Worm (Caenorhabditis elegans) whole organism, early embryonic: Measurements from ENCODE around the gene dna-2.
A peak's percentile ranks its signal among the peaks of the same experiment; 100 is the strongest.

Experiments
- B0310.2 ChIP-seq: sonication (generic microtip); optimal IDR thresholded peaks from 2 replicates; lab custom pipeline; 2016; ENCODE audit warnings: mild to moderate bottlenecking, missing genetic modification characterization, missing compliant biosample characterization
- F13C5.2 ChIP-seq: sonication (generic microtip); optimal IDR thresholded peaks from 2 replicates; lab custom pipeline; 2017; ENCODE audit warnings: mild to moderate bottlenecking, missing genetic modification characterization, inconsistent platforms, missing compliant biosample characterization
- aly-1 ChIP-seq: sonication (generic microtip); optimal IDR thresholded peaks from 2 replicates; lab custom pipeline; 2016; ENCODE audit warnings: missing genetic modification characterization, missing compliant biosample characterization
- ama-1 ChIP-seq: fragments of 150-350 bp; optimal IDR thresholded peaks from 2 replicates; lab custom pipeline; 2014
- ceh-13 ChIP-seq: fragments of 200-800 bp; sonication (Bioruptor generic); optimal IDR thresholded peaks from 2 replicates; lab custom pipeline; 2018; ENCODE audit warnings: mild to moderate bottlenecking, missing genetic modification characterization, missing compliant biosample characterization
- ceh-36 ChIP-seq: sonication (generic microtip); optimal IDR thresholded peaks from 2 replicates; lab custom pipeline; 2016; ENCODE audit warnings: missing genetic modification characterization, inconsistent platforms, missing compliant biosample characterization
- ets-7 ChIP-seq: sonication (generic microtip); optimal IDR thresholded peaks from 2 replicates; lab custom pipeline; 2016; ENCODE audit warnings: missing genotype, missing genetic modification characterization, missing compliant biosample characterization
- flt-1 ChIP-seq: fragments of 200-800 bp; sonication (Bioruptor generic); IDR thresholded peaks from 2 replicates; pipeline ENCODE4 v1.3.6; 2022; ENCODE audit warnings: missing genetic modification characterization, missing compliant biosample characterization
- hmbx-1 ChIP-seq: sonication (generic microtip); optimal IDR thresholded peaks from 2 replicates; lab custom pipeline; 2016; ENCODE audit warnings: mild to moderate bottlenecking, missing genetic modification characterization, missing compliant biosample characterization
- hmg-4 ChIP-seq: fragments of 200-800 bp; sonication (Bioruptor generic); optimal IDR thresholded peaks from 2 replicates; lab custom pipeline; 2018; ENCODE audit warnings: mild to moderate bottlenecking, missing genetic modification characterization, missing compliant biosample characterization
- hnd-1 ChIP-seq: sonication (generic microtip); optimal IDR thresholded peaks from 2 replicates; lab custom pipeline; 2016; ENCODE audit warnings: missing genetic modification characterization, missing compliant biosample characterization
- pes-1 ChIP-seq: fragments of 200-800 bp; sonication (Bioruptor generic); IDR thresholded peaks from 2 replicates; pipeline ENCODE4 v1.3.6; 2022; ENCODE audit warnings: missing genetic modification reagents, missing genetic modification characterization, missing compliant biosample characterization
- scrt-1 ChIP-seq: fragments of 200-800 bp; sonication (Bioruptor generic); IDR thresholded peaks from 2 replicates; pipeline ENCODE4 v1.3.6; 2022; ENCODE audit warnings: missing genetic modification characterization, missing compliant biosample characterization
- sea-1 ChIP-seq: fragments of 200-800 bp; sonication (Bioruptor generic); conservative IDR thresholded peaks from 2 replicates; pipeline ENCODE4 v1.3.6; 2022; ENCODE audit warnings: missing genetic modification characterization, missing compliant biosample characterization
- tbx-11 ChIP-seq: fragments of 200-800 bp; sonication (Bioruptor generic); IDR thresholded peaks from 2 replicates; pipeline ENCODE4 v1.3.6; 2022; ENCODE audit warnings: missing genetic modification characterization, missing compliant biosample characterization
- tbx-37 ChIP-seq: fragments of 200-800 bp; sonication (Bioruptor generic); conservative IDR thresholded peaks from 2 replicates; pipeline ENCODE4 v1.3.6; 2022; ENCODE audit warnings: missing genetic modification reagents, missing genetic modification characterization, missing compliant biosample characterization
- tra-4 ChIP-seq: sonication (generic microtip); optimal IDR thresholded peaks from 2 replicates; lab custom pipeline; 2017; ENCODE audit warnings: missing genetic modification characterization, missing compliant biosample characterization

dna-2 gene

DNA sequence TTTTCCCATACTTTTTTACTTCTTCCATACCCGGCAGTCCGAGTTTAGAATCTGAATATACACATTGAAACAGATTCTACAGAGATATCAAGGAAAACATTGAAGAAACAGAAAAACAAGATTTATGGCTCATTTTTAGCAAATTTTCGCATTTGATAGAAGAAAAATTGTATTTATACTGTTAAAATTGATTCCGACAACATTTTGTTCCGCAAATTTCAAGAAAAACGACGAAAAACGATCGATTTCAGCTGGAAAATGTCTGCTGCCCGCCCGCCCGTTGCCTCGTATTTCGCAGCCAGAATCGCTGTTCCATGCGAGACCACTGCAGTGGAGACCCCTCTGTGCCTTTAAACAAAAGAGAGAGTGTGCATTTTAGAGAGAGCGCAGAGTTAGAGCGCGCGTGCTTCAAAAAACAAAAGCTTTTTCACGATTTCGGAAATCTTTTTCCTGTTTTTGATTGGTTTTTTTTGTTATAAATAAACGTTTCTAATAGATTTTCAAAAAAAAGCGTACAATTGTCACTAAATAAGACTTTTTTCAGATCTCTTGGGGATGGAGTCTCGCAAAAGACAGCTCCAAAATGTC is at the start of gene dna-2, which contains the start of gene patr-1:
Gene dna-2, plus strand, starts transcription at position 538 of the 588 bp plus-strand sequence.
Gene patr-1, minus strand, starts transcription at position 51 of the 588 bp plus-strand sequence.
- TF ChIP-seq hmg-4 (GFP tag; lab: Kevin White, UChicago) (peak; percentile 20), pes-1 (GFP tag; lab: Robert Waterston, UW) (no peak), F13C5.2 (tag; lab: Kevin White, UChicago) (peak; percentile 17), aly-1 (tag; lab: Kevin White, UChicago) (no peak), tbx-37 (no peak), tra-4 (tag; lab: Kevin White, UChicago) (no peak), B0310.2 (tag; lab: Kevin White, UChicago) (no peak)

DNA sequence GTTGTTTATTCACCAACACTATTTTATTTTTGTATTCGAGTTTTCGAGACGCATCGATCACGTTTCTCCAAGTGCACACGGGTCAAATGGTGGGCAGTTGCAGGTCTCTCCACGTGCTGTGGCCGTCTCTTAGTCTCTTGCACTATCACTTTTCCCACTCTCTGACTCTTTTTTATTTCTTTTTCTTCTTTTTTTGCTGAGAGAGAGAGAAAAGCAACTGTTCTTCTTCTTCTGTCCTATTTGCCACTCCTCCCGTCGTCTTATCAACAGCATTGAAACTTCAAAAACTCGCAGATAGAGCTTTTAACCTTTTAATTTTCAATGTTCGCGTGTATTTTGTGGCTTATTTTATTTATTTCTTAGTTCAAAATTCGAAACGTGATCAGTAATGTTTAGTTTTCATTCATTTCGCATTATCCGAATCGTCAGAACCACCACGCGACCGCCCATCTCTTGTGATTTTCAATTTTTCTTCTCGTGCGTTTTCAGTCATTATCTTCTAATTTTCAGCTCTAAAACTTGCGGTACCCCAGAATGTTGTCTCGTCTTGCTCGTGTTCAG is 49.6 kb upstream of the dna-2 start, which contains the start of gene alh-8:
Gene alh-8, plus strand, starts transcription at position 511 of the 561 bp plus-strand sequence.
- TF ChIP-seq tbx-37: no peak
- TF ChIP-seq aly-1 (tag; lab: Kevin White, UChicago): no peak

DNA sequence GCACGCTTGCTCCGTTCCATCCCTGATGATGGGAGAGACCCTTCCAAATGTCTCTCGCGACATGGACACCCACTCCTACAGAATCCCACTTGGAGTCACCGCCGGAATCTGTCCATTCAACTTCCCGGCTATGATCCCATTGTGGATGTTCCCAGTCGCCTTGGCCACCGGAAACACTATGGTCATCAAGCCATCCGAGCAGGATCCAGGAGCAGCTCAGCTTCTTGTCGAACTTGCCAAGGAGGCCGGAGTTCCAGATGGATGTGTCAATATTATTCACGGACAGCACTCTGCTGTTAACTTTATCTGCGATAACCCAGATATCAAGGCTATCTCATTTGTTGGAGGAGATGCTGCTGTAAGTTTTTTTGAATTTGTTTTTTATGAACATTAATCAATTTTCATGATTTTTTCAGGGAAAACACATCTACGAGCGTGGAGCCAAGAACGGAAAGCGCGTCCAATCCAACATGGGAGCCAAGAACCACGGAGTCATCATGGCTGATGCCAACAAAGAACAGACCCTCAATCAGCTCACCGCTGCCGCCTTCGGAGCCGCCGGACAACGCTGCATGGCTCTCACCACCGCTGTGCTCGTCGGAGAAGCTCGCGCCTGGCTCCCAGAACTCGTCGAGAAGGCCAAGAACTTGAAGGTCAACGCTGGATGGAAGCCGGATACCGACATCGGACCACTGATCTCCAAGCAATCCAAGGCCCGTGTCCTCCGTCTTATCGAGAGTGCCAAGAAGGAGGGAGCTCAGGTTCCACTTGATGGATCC is 48.3 kb upstream of the dna-2 start:
- TF ChIP-seq ets-7: no peak
- no peak for TF ChIP-seq hmg-4 (GFP tag; lab: Kevin White, UChicago)
- no peak for TF ChIP-seq flt-1 (GFP tag; lab: Robert Waterston, UW)
- TF ChIP-seq scrt-1 (GFP tag; lab: Robert Waterston, UW): no peak
- TF ChIP-seq tbx-37: no peak
- TF ChIP-seq hmbx-1 (tag; lab: Kevin White, UChicago): no peak
- no peak for TF ChIP-seq sea-1 (GFP tag; lab: Robert Waterston, UW)
- no peak for TF ChIP-seq hnd-1 (tag; lab: Kevin White, UChicago)
- no peak for TF ChIP-seq ama-1
- TF ChIP-seq B0310.2 (tag; lab: Kevin White, UChicago): no peak
- TF ChIP-seq ceh-13: no peak
- TF ChIP-seq F13C5.2 (tag; lab: Kevin White, UChicago): no peak
- no peak for TF ChIP-seq tra-4 (tag; lab: Kevin White, UChicago)
- TF ChIP-seq pes-1 (GFP tag; lab: Robert Waterston, UW): no peak
- no peak for TF ChIP-seq ceh-36 (tag; lab: Kevin White, UChicago)

DNA sequence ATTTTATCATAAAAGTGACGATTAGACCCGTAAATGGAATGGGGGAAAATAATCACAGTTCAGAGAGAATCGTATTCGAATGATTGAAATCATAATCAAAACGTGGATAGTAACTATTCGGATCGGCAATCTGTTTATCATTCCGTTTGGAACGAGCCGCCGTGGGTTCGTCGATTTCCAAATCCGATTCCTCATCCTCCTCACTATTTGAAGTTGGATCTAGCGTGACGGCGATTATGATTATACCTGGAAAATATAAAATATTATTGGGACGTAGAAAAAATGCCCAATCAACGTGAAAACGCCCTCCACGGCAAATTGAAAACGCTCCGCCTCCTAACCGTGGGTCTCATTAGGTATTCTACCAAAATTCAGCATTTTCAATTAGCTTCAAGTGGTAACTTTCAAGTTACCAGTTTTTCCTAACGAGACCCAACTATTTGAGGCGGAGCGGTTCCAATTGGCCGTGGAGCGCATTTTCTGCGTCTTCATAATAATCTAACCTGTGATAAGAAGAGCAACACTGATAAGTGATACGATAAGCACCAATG is 47.0 kb upstream of the dna-2 start:
- no peak for TF ChIP-seq tbx-37
- no peak for TF ChIP-seq scrt-1 (GFP tag; lab: Robert Waterston, UW)
- no peak for TF ChIP-seq F13C5.2 (tag; lab: Kevin White, UChicago)
- no peak for TF ChIP-seq tbx-11
- TF ChIP-seq hmg-4 (GFP tag; lab: Kevin White, UChicago): no peak
- TF ChIP-seq ceh-36 (tag; lab: Kevin White, UChicago): no peak
- TF ChIP-seq tra-4 (tag; lab: Kevin White, UChicago): no peak
- TF ChIP-seq ama-1: no peak

DNA sequence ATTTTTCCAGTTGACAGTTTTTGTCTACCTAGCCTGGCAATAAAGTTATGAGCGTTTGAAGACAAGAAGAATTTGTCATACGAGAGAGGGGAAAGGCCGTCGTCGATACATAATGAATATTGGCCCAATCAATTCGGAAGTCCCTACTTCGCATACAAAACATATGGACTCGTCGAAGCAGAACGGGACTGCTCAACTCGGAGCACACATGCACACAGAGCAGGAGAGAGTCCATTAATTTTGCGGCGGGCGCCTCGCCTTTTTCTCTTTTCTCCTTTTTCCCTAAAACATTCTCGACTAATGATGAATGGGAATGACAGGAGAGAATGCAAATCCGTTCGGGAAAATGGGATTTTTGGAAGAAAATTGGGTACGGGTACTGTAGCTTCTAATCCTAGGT is 45.7 kb upstream of the dna-2 start, which contains the start of gene F13D12.8:
Gene F13D12.8, minus strand, starts transcription at position 82 of the 400 bp plus-strand sequence.
- TF ChIP-seq F13C5.2 (tag; lab: Kevin White, UChicago) (no peak), ets-7 (no peak), tbx-11 (no peak), tbx-37 (no peak), ama-1 (no peak), tra-4 (tag; lab: Kevin White, UChicago) (no peak), ceh-36 (tag; lab: Kevin White, UChicago) (no peak), scrt-1 (GFP tag; lab: Robert Waterston, UW) (no peak), hmbx-1 (tag; lab: Kevin White, UChicago) (no peak), B0310.2 (tag; lab: Kevin White, UChicago) (no peak), flt-1 (GFP tag; lab: Robert Waterston, UW) (no peak), pes-1 (GFP tag; lab: Robert Waterston, UW) (no peak), aly-1 (tag; lab: Kevin White, UChicago) (no peak), hnd-1 (tag; lab: Kevin White, UChicago) (no peak), sea-1 (GFP tag; lab: Robert Waterston, UW) (no peak), hmg-4 (GFP tag; lab: Kevin White, UChicago) (no peak), ceh-13 (no peak)

DNA sequence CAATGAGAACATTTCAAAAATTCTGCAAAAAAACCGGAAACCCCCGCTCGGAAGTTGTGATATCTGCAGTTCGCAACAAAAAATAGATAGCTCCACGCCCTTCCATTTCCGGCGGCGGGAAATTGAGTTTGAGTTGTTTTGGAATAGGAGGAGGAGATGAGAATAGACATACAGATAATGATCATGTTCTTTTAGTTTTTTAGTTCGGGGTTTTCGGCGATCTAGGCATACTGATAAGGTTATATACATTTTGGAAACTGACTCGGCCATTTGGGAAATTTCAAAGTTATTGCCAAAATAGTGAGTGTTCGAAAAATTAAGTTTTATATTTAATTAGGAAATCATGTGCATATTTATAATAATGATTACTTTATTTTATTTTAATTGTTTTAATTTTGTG is 44.4 kb upstream of the dna-2 start:
- TF ChIP-seq B0310.2 (tag; lab: Kevin White, UChicago) (no peak), ets-7 (no peak), pes-1 (GFP tag; lab: Robert Waterston, UW) (no peak)

DNA sequence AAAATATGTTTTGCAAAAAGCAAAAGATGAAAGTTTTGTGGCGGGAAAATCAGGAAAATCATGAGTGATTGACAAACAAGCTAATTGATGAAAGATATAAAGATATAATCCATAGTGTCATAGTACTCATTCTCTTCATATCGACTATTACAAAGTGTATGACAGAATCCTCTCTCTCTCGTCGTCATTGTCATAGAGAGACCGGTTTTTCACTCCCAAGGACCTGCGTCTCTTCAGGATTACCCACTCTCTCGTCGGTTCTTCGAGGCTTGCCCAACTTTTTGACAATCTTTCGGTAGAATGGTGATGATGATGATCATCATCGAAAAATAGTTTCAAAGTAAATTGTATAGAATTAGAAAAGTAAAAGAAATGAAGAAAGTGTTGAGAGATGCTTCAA is 40.9 kb upstream of the dna-2 start:
- TF ChIP-seq scrt-1 (GFP tag; lab: Robert Waterston, UW): no peak
- no peak for TF ChIP-seq tra-4 (tag; lab: Kevin White, UChicago)
- no peak for TF ChIP-seq aly-1 (tag; lab: Kevin White, UChicago)
- no peak for TF ChIP-seq hnd-1 (tag; lab: Kevin White, UChicago)
- TF ChIP-seq tbx-37: no peak
- TF ChIP-seq B0310.2 (tag; lab: Kevin White, UChicago): no peak
- no peak for TF ChIP-seq ceh-36 (tag; lab: Kevin White, UChicago)
- no peak for TF ChIP-seq hmbx-1 (tag; lab: Kevin White, UChicago)
- TF ChIP-seq pes-1 (GFP tag; lab: Robert Waterston, UW): no peak
- no peak for TF ChIP-seq ets-7
- no peak for TF ChIP-seq sea-1 (GFP tag; lab: Robert Waterston, UW)
- no peak for TF ChIP-seq tbx-11
